Worm (Caenorhabditis elegans): ENCODE measurements around the gene C16C4.1.

Gene C16C4.1

DNA sequence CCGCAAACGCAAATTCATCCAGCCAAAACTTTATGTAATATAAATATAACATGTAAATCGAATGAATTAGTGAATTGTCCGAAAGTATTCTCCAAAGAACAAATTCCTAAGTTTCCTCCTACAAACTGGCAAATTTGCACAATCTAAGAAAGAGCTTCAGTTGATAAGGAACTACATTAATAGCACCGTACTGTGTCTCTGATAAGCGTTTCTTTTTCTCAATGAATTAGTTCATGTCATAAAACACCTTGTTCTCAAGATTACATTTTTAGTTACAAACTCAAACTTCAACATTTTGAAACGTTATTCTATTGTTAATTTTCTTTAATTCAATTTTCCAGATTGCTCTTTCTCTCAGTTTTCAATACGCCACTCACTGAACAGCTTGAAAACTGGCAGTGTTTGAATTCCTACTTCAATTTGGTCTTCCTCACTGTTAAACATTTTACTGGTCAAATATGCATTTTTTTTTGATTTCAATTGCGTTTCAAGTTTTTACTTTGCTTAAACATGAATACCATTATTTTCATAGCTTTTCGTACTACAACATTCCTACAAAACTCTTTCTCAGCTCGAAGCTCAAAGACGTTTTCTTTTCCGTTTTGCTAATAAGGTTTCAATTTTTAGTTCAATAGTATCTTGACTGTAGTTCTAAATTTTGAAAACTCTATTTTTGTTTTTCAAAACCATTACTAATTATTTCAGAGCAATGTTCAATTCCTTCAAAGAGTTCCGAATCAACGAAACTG is 28.2 kb upstream of the C16C4.1 start, which contains the start of gene math-15:
Gene math-15, plus strand, starts transcription at position 699 of the 749 bp plus-strand sequence.
- TF ChIP-seq efl-1 (optimal IDR thresholded peaks at IDR 0.05) (no peak), efl-1 (GFP tag; optimal IDR thresholded peaks at IDR 0.05 in 1 of 2) (peak in 1 of 2 experiments; percentile 79), elt-2 (tag; optimal IDR thresholded peaks at IDR 0.05) (peak; percentile 59), xbp-1 (tag; optimal IDR thresholded peaks at IDR 0.05) (no peak)

DNA sequence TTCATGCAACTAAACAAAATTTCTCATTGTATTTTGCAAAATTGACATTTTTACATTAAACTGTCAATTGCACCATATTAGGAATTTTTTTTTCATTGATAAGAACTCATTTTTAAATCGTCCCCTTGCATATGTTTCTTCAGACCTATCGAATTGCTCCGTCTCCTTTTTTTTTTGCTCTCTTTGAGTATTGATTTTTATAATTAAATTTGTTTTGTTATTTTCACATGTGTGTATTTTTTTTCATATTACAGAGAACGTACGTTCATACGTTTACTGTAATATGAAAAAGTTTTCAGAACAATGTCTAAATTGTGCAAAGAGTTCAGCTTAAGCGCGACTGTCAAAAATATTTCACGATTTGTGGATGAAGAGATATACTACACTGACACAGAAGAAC is 24.9 kb upstream of the C16C4.1 start, which contains the start of gene math-14:
Gene math-14, plus strand, starts transcription at position 301 of the 400 bp plus-strand sequence.
- TF ChIP-seq unc-98 (GFP tag; IDR thresholded peaks at IDR 0.05) = no peak
- TF ChIP-seq ceh-8 (GFP tag; optimal IDR thresholded peaks at IDR 0.05) = no peak
- TF ChIP-seq lin-39 (tag; optimal IDR thresholded peaks at IDR 0.05) = no peak
- TF ChIP-seq efl-3 (GFP tag; optimal IDR thresholded peaks at IDR 0.05) = no peak
- no peak for TF ChIP-seq unc-86 (tag; optimal IDR thresholded peaks at IDR 0.05)
- no peak for TF ChIP-seq ztf-11 (tag; optimal IDR thresholded peaks at IDR 0.05)
- TF ChIP-seq lin-14 (GFP tag; optimal IDR thresholded peaks at IDR 0.05) = no peak
- no peak for TF ChIP-seq egl-27 (tag; optimal IDR thresholded peaks at IDR 0.05)
- TF ChIP-seq C16A3.4 (tag; optimal IDR thresholded peaks at IDR 0.05) = no peak
- no peak for TF ChIP-seq pax-3 (tag; optimal IDR thresholded peaks at IDR 0.05)
- no peak for TF ChIP-seq lin-15B (tag; optimal IDR thresholded peaks at IDR 0.05)
- TF ChIP-seq ceh-90 (tag; optimal IDR thresholded peaks at IDR 0.05) = no peak
- no peak for TF ChIP-seq nhr-71 (tag; optimal IDR thresholded peaks at IDR 0.05)
- TF ChIP-seq lsy-2 (tag; optimal IDR thresholded peaks at IDR 0.05) = no peak
- TF ChIP-seq egl-13 (tag; optimal IDR thresholded peaks at IDR 0.05) = no peak
- no peak for TF ChIP-seq mef-2 (tag; optimal IDR thresholded peaks at IDR 0.05)
- no peak for TF ChIP-seq vab-15 (tag; optimal IDR thresholded peaks at IDR 0.05)
- no peak for TF ChIP-seq aha-1 (tag; optimal IDR thresholded peaks at IDR 0.05)

DNA sequence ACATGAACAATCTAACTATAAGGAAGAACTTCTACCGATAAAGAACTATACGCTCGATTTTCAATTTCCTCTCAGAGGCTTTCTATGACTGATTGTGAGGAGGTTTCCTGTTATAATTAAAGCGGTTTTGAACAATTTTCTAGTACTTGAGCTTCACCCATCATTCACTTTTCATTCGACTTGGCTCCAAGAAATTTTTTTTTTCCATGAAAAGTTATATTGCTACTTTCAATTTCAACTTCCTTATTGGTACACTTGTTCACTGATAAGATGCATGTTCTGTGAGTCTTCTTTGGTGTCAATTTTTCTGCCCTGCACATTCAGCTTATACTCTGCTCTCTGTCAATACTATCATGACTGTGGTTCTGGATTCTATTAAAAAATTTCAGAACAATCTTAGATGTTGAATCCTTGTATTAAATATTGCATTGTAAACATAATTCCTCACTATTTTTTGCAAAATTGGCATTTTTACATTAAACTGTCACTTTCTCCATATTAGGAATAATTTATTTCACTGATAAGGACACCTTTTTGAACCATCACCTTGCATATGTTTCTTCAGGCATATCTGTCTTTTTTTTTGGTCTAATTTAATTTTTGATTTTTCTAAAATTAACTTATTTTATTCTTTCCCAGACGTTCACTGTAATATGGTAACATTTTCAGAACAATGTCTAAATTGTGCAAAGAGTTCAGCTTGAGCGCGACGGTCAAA is 23.0 kb upstream of the C16C4.1 start, which contains the start of gene math-10:
Gene math-10, plus strand, starts transcription at position 668 of the 718 bp plus-strand sequence.
- TF ChIP-seq lin-15B (tag; optimal IDR thresholded peaks at IDR 0.05) (no peak), ceh-90 (tag; optimal IDR thresholded peaks at IDR 0.05) (no peak), fkh-8 (tag; optimal IDR thresholded peaks at IDR 0.05) (no peak), nhr-12 (tag; optimal IDR thresholded peaks at IDR 0.05) (no peak), elt-2 (tag; optimal IDR thresholded peaks at IDR 0.05) (peak; percentile 33), ceh-88 (GFP tag; IDR thresholded peaks at IDR 0.05) (no peak)

DNA sequence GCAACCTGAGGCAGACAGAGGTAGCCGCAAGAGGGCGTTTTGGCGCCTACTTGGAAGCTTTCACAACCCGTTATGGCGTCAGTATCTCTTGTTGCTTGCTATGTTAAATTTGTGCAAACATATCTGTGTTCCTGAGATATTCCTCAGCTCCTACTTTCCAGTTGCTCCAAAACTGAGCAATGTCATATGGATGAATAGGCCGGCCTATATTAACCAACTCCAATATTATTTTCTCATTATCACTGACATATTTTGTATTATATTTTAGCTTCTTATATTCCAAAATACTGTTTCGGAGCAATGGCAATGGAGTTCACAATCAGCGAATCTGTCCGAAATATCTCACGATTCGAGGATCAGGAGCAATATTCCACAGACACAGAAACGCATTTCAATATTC is 18.4 kb upstream of the C16C4.1 start, which contains the start of gene math-13:
Gene math-13, plus strand, starts transcription at position 301 of the 400 bp plus-strand sequence.
- no peak for TF ChIP-seq nhr-77 (tag; optimal IDR thresholded peaks at IDR 0.05)
- no peak for TF ChIP-seq ceh-8 (GFP tag; optimal IDR thresholded peaks at IDR 0.05)
- TF ChIP-seq zag-1 (tag; optimal IDR thresholded peaks at IDR 0.05) = no peak
- TF ChIP-seq hlh-4 (tag; optimal IDR thresholded peaks at IDR 0.05) = no peak
- no peak for TF ChIP-seq ceh-90 (tag; optimal IDR thresholded peaks at IDR 0.05)
- no peak for TF ChIP-seq egl-13 (tag; optimal IDR thresholded peaks at IDR 0.05)
- no peak for TF ChIP-seq nhr-19 (GFP tag; conservative IDR thresholded peaks at IDR 0.05)
- no peak for TF ChIP-seq skn-1 (tag; optimal IDR thresholded peaks at IDR 0.05)
- no peak for TF ChIP-seq hpl-2 (GFP tag; optimal IDR thresholded peaks at IDR 0.05)

DNA sequence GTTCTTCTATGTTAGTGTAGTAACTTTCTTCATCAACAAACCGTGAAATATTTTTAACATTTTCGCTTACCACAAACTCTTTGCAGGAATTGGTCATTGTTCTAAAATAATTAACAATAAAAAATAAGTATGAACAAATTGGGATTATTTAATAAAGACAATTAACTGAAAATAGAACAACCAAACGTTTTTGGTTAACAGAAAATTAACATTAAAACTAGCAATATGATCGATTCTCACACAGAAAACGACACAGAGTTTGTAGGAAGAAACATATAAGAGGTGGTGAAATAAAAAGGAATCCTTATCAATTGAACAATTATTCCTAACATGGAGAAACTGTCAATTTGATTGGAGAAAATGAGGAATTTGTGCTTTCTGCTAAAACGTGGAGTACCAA is 15.3 kb upstream of the C16C4.1 start, which contains the start of gene math-16:
Gene math-16, minus strand, starts transcription at position 101 of the 400 bp plus-strand sequence.
- TF ChIP-seq unc-98 (GFP tag; IDR thresholded peaks at IDR 0.05) (no peak), lsy-2 (tag; optimal IDR thresholded peaks at IDR 0.05) (no peak), lin-13 (GFP tag; optimal IDR thresholded peaks at IDR 0.05) (no peak), unc-62 (GFP tag; optimal IDR thresholded peaks at IDR 0.05) (no peak), pqm-1 (tag; optimal IDR thresholded peaks at IDR 0.05) (no peak)

Data from whole organism, L1 larva.